Worm (Caenorhabditis elegans) whole organism, L2 larva: ENCODE results near the gene cest-32.

Experiments
- C34F6.9 ChIP-seq: fragments of 150-350 bp; optimal IDR thresholded peaks from 2 replicates; lab custom pipeline; 2014; ENCODE audit warnings: missing biosample characterization, missing genetic modification characterization
- F13H6.1 ChIP-seq: sonication (generic microtip); optimal IDR thresholded peaks from 2 replicates; lab custom pipeline; 2016; ENCODE audit warnings: missing genetic modification characterization, missing compliant biosample characterization
- Y55F3AM.14 ChIP-seq: fragments of 200-800 bp; sonication (Bioruptor generic); optimal IDR thresholded peaks from 2 replicates; lab custom pipeline; 2018; ENCODE audit warnings: mild to moderate bottlenecking, missing genetic modification characterization, missing compliant biosample characterization
- alr-1 ChIP-seq: fragments of 150-350 bp; optimal IDR thresholded peaks from 2 replicates; lab custom pipeline; 2014; ENCODE audit warnings: missing biosample characterization, missing genetic modification characterization
- aly-2 ChIP-seq: fragments of 150-350 bp; optimal IDR thresholded peaks from 2 replicates; lab custom pipeline; 2014; ENCODE audit warnings: missing biosample characterization, missing genetic modification characterization
- blmp-1 ChIP-seq: sonication (generic microtip); optimal IDR thresholded peaks from 2 replicates; lab custom pipeline; 2017; ENCODE audit warnings: missing genetic modification characterization, mild to moderate bottlenecking, missing compliant biosample characterization, antibody characterized with exemption, moderate library complexity; ENCODE audit not compliant: insufficient read depth
- ceh-82 ChIP-seq: fragments of 150-350 bp; optimal IDR thresholded peaks from 2 replicates; lab custom pipeline; 2014; ENCODE audit warnings: missing biosample characterization, missing genetic modification characterization
- dmd-4 ChIP-seq: sonication (generic microtip); optimal IDR thresholded peaks from 2 replicates; lab custom pipeline; 2017; ENCODE audit warnings: missing biosample characterization, missing genetic modification characterization
- egl-27 ChIP-seq: sonication (generic microtip); optimal IDR thresholded peaks from 3 replicates; lab custom pipeline; 2017; ENCODE audit warnings: missing biosample characterization, missing genetic modification reagents, missing genetic modification characterization
- elt-1 ChIP-seq: fragments of 150-350 bp; optimal IDR thresholded peaks from 2 replicates; lab custom pipeline; 2014; ENCODE audit warnings: missing biosample characterization, missing genetic modification characterization
- elt-3 ChIP-seq: sonication (generic microtip); optimal IDR thresholded peaks from 2 replicates; lab custom pipeline; 2017; ENCODE audit warnings: missing biosample characterization, missing genetic modification characterization
- fos-1 ChIP-seq: fragments of 150-350 bp; optimal IDR thresholded peaks from 2 replicates; lab custom pipeline; 2014; ENCODE audit warnings: missing biosample characterization, missing genetic modification characterization
- gmeb-1 ChIP-seq: fragments of 150-350 bp; optimal IDR thresholded peaks from 2 replicates; lab custom pipeline; 2014; ENCODE audit warnings: missing biosample characterization, missing genetic modification characterization
- lin-11 ChIP-seq: fragments of 150-350 bp; sonication (generic microtip); optimal IDR thresholded peaks from 2 replicates; lab custom pipeline; 2014; ENCODE audit warnings: missing biosample characterization, missing genetic modification characterization, inconsistent platforms, mixed read lengths
- lin-39 ChIP-seq: fragments of 150-350 bp; optimal IDR thresholded peaks from 2 replicates; lab custom pipeline; 2014; ENCODE audit warnings: missing biosample characterization, missing genetic modification reagents, missing genetic modification characterization
- mab-5 ChIP-seq: fragments of 150-350 bp; optimal IDR thresholded peaks from 2 replicates; lab custom pipeline; 2014; ENCODE audit warnings: missing biosample characterization, missing genetic modification characterization
- mbf-1 ChIP-seq: sonication (generic microtip); optimal IDR thresholded peaks from 2 replicates; lab custom pipeline; 2017; ENCODE audit warnings: missing biosample characterization, missing genetic modification characterization
- nhr-11 ChIP-seq: fragments of 150-350 bp; optimal IDR thresholded peaks from 2 replicates; lab custom pipeline; 2014; ENCODE audit warnings: missing biosample characterization, missing genetic modification characterization
- nhr-12 ChIP-seq: fragments of 150-350 bp; optimal IDR thresholded peaks from 2 replicates; lab custom pipeline; 2014; ENCODE audit warnings: missing biosample characterization, missing genetic modification characterization
- nhr-129 ChIP-seq: fragments of 150-350 bp; optimal IDR thresholded peaks from 2 replicates; lab custom pipeline; 2014; ENCODE audit warnings: missing biosample characterization, missing genetic modification characterization
- nhr-21 ChIP-seq: fragments of 150-350 bp; optimal IDR thresholded peaks from 2 replicates; lab custom pipeline; 2014; ENCODE audit warnings: missing biosample characterization, missing genetic modification characterization
- nhr-6 ChIP-seq: fragments of 150-350 bp; optimal IDR thresholded peaks from 2 replicates; lab custom pipeline; 2014; ENCODE audit warnings: missing biosample characterization, missing genetic modification characterization
- peb-1 ChIP-seq: fragments of 150-350 bp; optimal IDR thresholded peaks from 2 replicates; lab custom pipeline; 2014; ENCODE audit warnings: missing biosample characterization, missing genetic modification characterization
- sma-3 ChIP-seq: sonication (generic microtip); optimal IDR thresholded peaks from 2 replicates; lab custom pipeline; 2016; ENCODE audit warnings: missing genetic modification reagents, missing genetic modification characterization, missing compliant biosample characterization
- sma-9 ChIP-seq, 2 experiments: fragments of 150-350 bp in 1 of 2; sonication (generic microtip) in 1 of 2; optimal IDR thresholded peaks; 2 replicates each; lab custom pipeline; 2014 to 2016; ENCODE audit warnings: missing genetic modification characterization in 2 of 2, mild to moderate bottlenecking in 1 of 2, missing biosample characterization in 1 of 2, missing compliant biosample characterization in 1 of 2, missing genetic modification reagents in 1 of 2, moderate library complexity in 1 of 2
- unc-39 ChIP-seq: fragments of 150-350 bp; optimal IDR thresholded peaks from 2 replicates; lab custom pipeline; 2014; ENCODE audit warnings: missing biosample characterization, missing genetic modification characterization
- zag-1 ChIP-seq: fragments of 150-350 bp; optimal IDR thresholded peaks from 2 replicates; lab custom pipeline; 2014; ENCODE audit warnings: missing biosample characterization, missing genetic modification characterization
- ztf-1 ChIP-seq: fragments of 200-800 bp; sonication (Bioruptor generic); conservative IDR thresholded peaks from 2 replicates; pipeline ENCODE4 v1.3.6; 2022; ENCODE audit warnings: missing genetic modification characterization, missing compliant biosample characterization
- ztf-11 ChIP-seq: sonication (generic microtip); optimal IDR thresholded peaks from 2 replicates; lab custom pipeline; 2017; ENCODE audit warnings: missing biosample characterization, missing genetic modification characterization

The cest-32 gene

ce11 chrV:5204127-5204526 is 29.6 kb downstream of the cest-32 start, which contains the start of gene ttc-37 (continued):
- TF ChIP-seq F13H6.1 (tag; lab: Kevin White, UChicago) (peak; percentile 53), nhr-21 (tag; lab: Kevin White, UChicago) (no peak), ceh-82 (tag; lab: Kevin White, UChicago) (no peak), sma-3 (peak; percentile 54)

- no peak for TF ChIP-seq egl-27 (tag; lab: Kevin White, UChicago)
- TF ChIP-seq Y55F3AM.14 (GFP tag; lab: Kevin White, UChicago): no peak
- TF ChIP-seq sma-3: no peak
- no peak for TF ChIP-seq C34F6.9 (tag; lab: Kevin White, UChicago)
- no peak for TF ChIP-seq lin-11 (tag; lab: Kevin White, UChicago)
- no peak for TF ChIP-seq elt-1 (tag; lab: Kevin White, UChicago)
- no peak for TF ChIP-seq mbf-1 (tag; lab: Kevin White, UChicago)
- no peak for TF ChIP-seq unc-39
- TF ChIP-seq dmd-4 (tag; lab: Kevin White, UChicago): no peak
- no peak for TF ChIP-seq ztf-1 (GFP tag; lab: Robert Waterston, UW)
- no peak for TF ChIP-seq alr-1 (tag; lab: Kevin White, UChicago)
- no peak for TF ChIP-seq peb-1 (tag; lab: Kevin White, UChicago)
- no peak for TF ChIP-seq fos-1 (tag; lab: Kevin White, UChicago)
- TF ChIP-seq nhr-11 (tag; lab: Kevin White, UChicago): no peak
- TF ChIP-seq zag-1 (tag; lab: Kevin White, UChicago): no peak
- no peak for TF ChIP-seq gmeb-1
- TF ChIP-seq nhr-12 (tag; lab: Kevin White, UChicago): no peak
- no peak for TF ChIP-seq sma-9 (GFP tag; optimal IDR thresholded peaks at IDR 0.05; lab: Kevin White, UChicago)
- TF ChIP-seq sma-9 (tag; optimal IDR thresholded peaks at IDR 0.05; lab: Kevin White, UChicago): no peak
- TF ChIP-seq ztf-11 (tag; lab: Kevin White, UChicago): no peak
- TF ChIP-seq blmp-1 (tag; lab: Kevin White, UChicago): no peak
Observed at ce11 chrV:5203643-5204042, 30.0 kb downstream of the cest-32 start.

ce11 chrV:5201706-5202105 is 32.0 kb downstream of the cest-32 start:
- peak; percentile 22 for TF ChIP-seq mab-5 (tag; lab: Kevin White, UChicago)
- no peak for TF ChIP-seq nhr-6 (tag; lab: Kevin White, UChicago)

ce11 chrV:5200188-5200587 is 33.5 kb downstream of the cest-32 start:
- TF ChIP-seq mbf-1 (tag; lab: Kevin White, UChicago): no peak
- peak; percentile 41 for TF ChIP-seq sma-9 (GFP tag; optimal IDR thresholded peaks at IDR 0.05; lab: Kevin White, UChicago)
- no peak for TF ChIP-seq sma-9 (tag; optimal IDR thresholded peaks at IDR 0.05; lab: Kevin White, UChicago)
- TF ChIP-seq aly-2: no peak
- no peak for TF ChIP-seq dmd-4 (tag; lab: Kevin White, UChicago)
- TF ChIP-seq nhr-129 (tag; lab: Kevin White, UChicago): no peak

ce11 chrV:5198240-5198639 is 35.5 kb downstream of the cest-32 start, which contains the start of gene Y47A7.2:
TSS of gene Y47A7.2 (minus strand) at chrV:5198340.
- TF ChIP-seq nhr-129 (tag; lab: Kevin White, UChicago): no peak

ce11 chrV:5194508-5194907 is 39.2 kb downstream of the cest-32 start, which contains the start of gene abu-8:
TSS of gene abu-8 (minus strand) at chrV:5194608.
- TF ChIP-seq elt-3 (no peak), lin-39 (tag; lab: Kevin White, UChicago) (no peak), alr-1 (tag; lab: Kevin White, UChicago) (no peak), nhr-12 (tag; lab: Kevin White, UChicago) (no peak), F13H6.1 (tag; lab: Kevin White, UChicago) (no peak), nhr-21 (tag; lab: Kevin White, UChicago) (no peak), mbf-1 (tag; lab: Kevin White, UChicago) (no peak), nhr-129 (tag; lab: Kevin White, UChicago) (no peak), nhr-6 (tag; lab: Kevin White, UChicago) (no peak)

ce11 chrV:5192501-5192900 is 41.2 kb downstream of the cest-32 start, which contains the start of gene C03A7.13:
TSS of gene C03A7.13 (minus strand) at chrV:5192543.
- TF ChIP-seq fos-1 (tag; lab: Kevin White, UChicago): peak; percentile 49
- no peak for TF ChIP-seq F13H6.1 (tag; lab: Kevin White, UChicago)
- no peak for TF ChIP-seq sma-3
- no peak for TF ChIP-seq lin-11 (tag; lab: Kevin White, UChicago)
